Fruit fly (Drosophila melanogaster): ENCODE results near the gene CG8870.

CG8870 gene

DNA sequence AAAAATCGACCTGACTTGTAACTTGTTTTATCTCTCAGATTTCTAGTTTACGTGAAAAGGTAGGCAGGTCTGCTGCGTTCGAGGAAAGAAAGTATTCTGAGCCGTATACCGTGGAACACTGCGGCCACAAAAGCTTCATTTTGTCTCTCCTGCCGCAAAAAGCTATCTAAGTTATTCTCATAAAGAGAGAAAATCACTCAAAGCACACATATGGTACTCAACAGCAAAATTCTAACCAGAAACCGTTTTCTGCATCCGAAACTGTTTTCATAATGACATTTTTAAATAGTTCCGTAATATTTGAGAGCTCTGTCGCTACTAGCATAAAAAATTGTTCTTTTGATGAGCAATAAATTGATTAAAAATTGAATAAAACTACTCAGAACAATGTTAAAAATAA, at the start of gene CG8870, which contains the start of gene CG9813:
TSS of gene CG8870 (plus strand) at position 168 of the 400 bp plus-strand sequence.
TSS of gene CG9813 (minus strand) at position 101 of the 400 bp plus-strand sequence.
- TF ChIP-seq cnc (optimal IDR thresholded peaks at IDR 0.05) (no peak), Mnt (GFP tag; optimal IDR thresholded peaks at IDR 0.05) (no peak), bab1 (GFP tag; optimal IDR thresholded peaks at IDR 0.05) (no peak), tj (GFP tag; optimal IDR thresholded peaks at IDR 0.05) (no peak), CG1620 (GFP tag; optimal IDR thresholded peaks at IDR 0.05) (no peak), CG14711 (tag; optimal IDR thresholded peaks at IDR 0.05) (no peak), kay (GFP tag; ENCODE audit: borderline replicate concordance) (no peak), CG5204 (GFP tag; optimal IDR thresholded peaks at IDR 0.05) (no peak)

DNA sequence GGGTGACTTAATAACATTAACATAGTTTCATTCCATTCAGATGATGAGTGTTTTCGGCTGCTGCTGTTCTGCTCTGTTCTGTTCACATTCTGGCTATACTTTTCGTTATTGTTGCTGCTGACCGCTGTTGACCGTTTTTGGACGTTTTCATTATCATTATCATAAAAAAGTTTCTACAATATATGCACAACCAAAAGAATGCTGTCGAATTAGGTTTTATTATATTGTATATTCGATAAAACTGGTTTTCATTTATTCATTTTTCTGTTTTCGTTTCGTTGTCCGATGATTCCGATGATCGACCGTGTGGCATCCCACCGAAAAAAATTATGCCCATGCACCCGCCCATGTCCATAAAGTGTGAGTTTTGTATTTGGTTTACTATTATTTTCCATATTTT, 46.6 kb upstream of the CG8870 start:
- TF ChIP-seq pad (GFP tag; optimal IDR thresholded peaks at IDR 0.05) (no peak), Crg-1 (GFP tag; optimal IDR thresholded peaks at IDR 0.05) (no peak)

DNA sequence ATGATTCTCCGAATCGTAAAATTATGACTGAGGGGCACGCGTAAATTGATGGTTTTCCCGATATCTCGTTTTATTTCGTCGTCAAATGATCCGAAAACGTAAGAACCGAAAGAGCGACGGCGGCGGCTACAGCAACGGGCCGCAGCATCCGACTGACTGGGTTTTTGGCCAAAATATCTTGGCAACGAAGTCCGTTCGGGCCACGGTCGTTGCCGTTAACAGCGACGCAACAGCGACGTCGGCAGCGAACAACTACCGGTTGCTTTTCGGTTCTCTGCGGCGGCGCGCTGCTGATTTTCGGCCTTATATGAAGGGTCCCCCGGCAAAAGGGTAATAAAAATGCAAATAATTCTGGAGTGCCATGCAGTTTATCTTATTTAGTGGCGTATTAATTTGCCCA, 45.6 kb upstream of the CG8870 start, which contains the start of gene PK2-R2:
TSS of gene PK2-R2 (minus strand) at position 160 of the 400 bp plus-strand sequence.
- no peak for TF ChIP-seq CG7045 (GFP tag; optimal IDR thresholded peaks at IDR 0.05)
- no peak for TF ChIP-seq Hr96 (GFP tag; optimal IDR thresholded peaks at IDR 0.05)
- no peak for TF ChIP-seq Crg-1 (GFP tag; optimal IDR thresholded peaks at IDR 0.05)
- TF ChIP-seq kay (GFP tag; ENCODE audit: borderline replicate concordance) = no peak
- no peak for TF ChIP-seq CG5204 (GFP tag; optimal IDR thresholded peaks at IDR 0.05)
- no peak for TF ChIP-seq CG33017 (tag; optimal IDR thresholded peaks at IDR 0.05)
- no peak for TF ChIP-seq bab1 (GFP tag; optimal IDR thresholded peaks at IDR 0.05)
- no peak for TF ChIP-seq CG1620 (GFP tag; optimal IDR thresholded peaks at IDR 0.05)
- TF ChIP-seq CG7101 (tag; optimal IDR thresholded peaks at IDR 0.05) = no peak
- TF ChIP-seq pad (GFP tag; optimal IDR thresholded peaks at IDR 0.05) = no peak

DNA sequence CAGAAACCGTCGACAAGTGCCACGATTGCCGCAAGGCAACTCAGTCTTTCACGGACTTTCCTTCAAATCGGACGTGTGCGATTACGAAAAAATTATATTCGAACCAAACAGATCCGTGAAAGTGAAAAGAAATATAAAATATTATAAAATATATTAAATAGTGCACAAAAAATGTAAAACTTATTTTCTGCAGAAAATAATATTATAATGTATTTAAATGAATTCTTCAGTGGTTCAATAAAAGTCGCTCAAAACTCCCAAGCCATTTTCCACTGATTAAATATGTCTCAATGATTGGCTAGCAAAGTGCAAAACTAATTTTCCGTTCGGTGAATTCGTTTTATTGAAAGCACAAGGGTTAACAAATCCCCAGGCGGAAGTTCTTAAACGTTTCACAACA, 41.6 kb upstream of the CG8870 start, which contains the start of gene PK2-R1:
TSS of gene PK2-R1 (plus strand) at position 301 of the 400 bp plus-strand sequence.
- no peak for TF ChIP-seq Hr96 (GFP tag; optimal IDR thresholded peaks at IDR 0.05)
- TF ChIP-seq cic (GFP tag; optimal IDR thresholded peaks at IDR 0.05) = no peak

DNA sequence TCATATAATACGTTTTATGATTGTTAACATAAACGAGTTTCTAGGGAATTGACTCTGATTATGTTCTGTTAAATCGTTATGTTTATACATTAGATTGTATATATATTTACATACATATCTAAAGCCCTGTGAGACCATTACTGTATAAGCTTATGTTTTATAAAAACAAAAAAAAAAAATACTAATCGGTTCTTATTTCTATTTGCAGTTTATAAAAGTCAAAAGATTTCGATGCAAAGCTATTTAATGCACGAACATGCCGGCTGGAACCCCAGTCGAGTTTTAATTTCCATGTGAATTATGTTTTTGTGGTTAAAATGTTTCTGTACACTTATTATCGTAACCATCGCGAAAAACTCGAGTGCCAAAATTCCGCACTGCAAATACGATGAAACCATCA, 26.3 kb upstream of the CG8870 start, which contains the start of gene mthl12:
TSS of gene mthl12 (plus strand) at position 301 of the 400 bp plus-strand sequence.
- TF ChIP-seq CG11617 (GFP tag; optimal IDR thresholded peaks at IDR 0.05) (no peak), CG7045 (GFP tag; optimal IDR thresholded peaks at IDR 0.05) (no peak), Clk (GFP tag; optimal IDR thresholded peaks at IDR 0.05) (no peak), Hr96 (GFP tag; optimal IDR thresholded peaks at IDR 0.05) (no peak), tj (GFP tag; optimal IDR thresholded peaks at IDR 0.05) (no peak), CG12768 (GFP tag; optimal IDR thresholded peaks at IDR 0.05) (no peak), kay (GFP tag; ENCODE audit: borderline replicate concordance) (no peak), pad (GFP tag; optimal IDR thresholded peaks at IDR 0.05) (no peak), Crg-1 (GFP tag; optimal IDR thresholded peaks at IDR 0.05) (no peak), bab1 (GFP tag; optimal IDR thresholded peaks at IDR 0.05) (no peak), CG33017 (tag; optimal IDR thresholded peaks at IDR 0.05) (no peak), CG1620 (GFP tag; optimal IDR thresholded peaks at IDR 0.05) (no peak), cic (GFP tag; optimal IDR thresholded peaks at IDR 0.05) (no peak), CG7101 (tag; optimal IDR thresholded peaks at IDR 0.05) (no peak)

DNA sequence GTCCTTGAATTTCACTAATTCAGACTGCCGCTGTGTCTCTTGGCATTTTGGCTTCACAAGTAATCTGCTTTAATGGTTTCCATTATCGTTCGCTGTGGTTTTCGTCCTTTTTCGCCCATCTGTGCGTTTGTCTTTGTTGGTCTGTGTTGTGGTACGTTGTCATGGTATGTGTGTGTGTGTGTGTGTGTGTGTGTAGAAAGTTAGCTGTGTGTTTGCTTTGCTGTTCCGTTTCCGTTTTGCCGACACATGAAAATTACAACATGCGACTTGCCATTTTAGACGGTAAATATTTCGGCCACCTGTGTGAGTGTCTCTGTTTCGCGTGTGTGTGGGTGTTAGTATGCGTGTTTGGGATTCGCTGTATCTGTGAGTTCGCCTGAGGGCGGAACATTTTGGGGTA, 22.7 kb upstream of the CG8870 start:
- TF ChIP-seq Hr96 (GFP tag; optimal IDR thresholded peaks at IDR 0.05) (no peak), Crg-1 (GFP tag; optimal IDR thresholded peaks at IDR 0.05) (no peak), CG7101 (tag; optimal IDR thresholded peaks at IDR 0.05) (no peak), tj (GFP tag; optimal IDR thresholded peaks at IDR 0.05) (no peak), cic (GFP tag; optimal IDR thresholded peaks at IDR 0.05) (no peak), kay (GFP tag; ENCODE audit: borderline replicate concordance) (no peak)

DNA sequence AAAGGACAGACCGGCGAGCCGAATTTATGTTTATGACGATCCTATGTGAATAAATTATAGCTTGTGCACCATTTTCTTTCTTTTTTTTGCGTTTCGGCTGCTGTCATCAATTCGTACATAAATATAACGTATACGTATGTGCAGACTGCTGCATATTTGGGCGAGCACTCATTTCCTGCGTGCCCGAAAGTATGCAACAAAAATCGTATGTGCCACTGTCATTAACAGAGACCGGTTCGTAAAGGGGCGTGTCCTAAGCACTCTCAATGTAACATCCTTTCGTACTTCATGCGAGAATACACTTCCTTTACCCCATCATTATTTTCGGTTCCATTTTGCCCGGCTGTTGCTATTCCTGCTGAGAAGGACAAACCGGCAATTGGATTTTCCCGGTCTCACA, 19.5 kb upstream of the CG8870 start:
- TF ChIP-seq ovo (GFP tag; optimal IDR thresholded peaks at IDR 0.05) (no peak), CG33017 (tag; optimal IDR thresholded peaks at IDR 0.05) (no peak), CG14711 (tag; optimal IDR thresholded peaks at IDR 0.05) (no peak), Clk (GFP tag; optimal IDR thresholded peaks at IDR 0.05) (no peak), toe (GFP tag; optimal IDR thresholded peaks at IDR 0.05) (no peak), cnc (optimal IDR thresholded peaks at IDR 0.05) (no peak), CG7045 (GFP tag; optimal IDR thresholded peaks at IDR 0.05) (no peak), Hr96 (GFP tag; optimal IDR thresholded peaks at IDR 0.05) (no peak), CG7101 (tag; optimal IDR thresholded peaks at IDR 0.05) (no peak), CG11617 (GFP tag; optimal IDR thresholded peaks at IDR 0.05) (no peak), bab1 (GFP tag; optimal IDR thresholded peaks at IDR 0.05) (no peak), CG5204 (GFP tag; optimal IDR thresholded peaks at IDR 0.05) (no peak), Mnt (GFP tag; optimal IDR thresholded peaks at IDR 0.05) (no peak), cic (GFP tag; optimal IDR thresholded peaks at IDR 0.05) (no peak), pad (GFP tag; optimal IDR thresholded peaks at IDR 0.05) (no peak)
